Worm (Caenorhabditis elegans) whole organism, L4 larva: ENCODE data around the gene C36E6.8.

ENCODE experiments used
- D1046.2 ChIP-seq: fragments of 200-800 bp; sonication (Bioruptor generic); IDR thresholded peaks from 2 replicates; pipeline ENCODE4 v1.3.6; 2022; ENCODE audit warnings: missing genetic modification characterization, missing compliant biosample characterization
- F26F4.8 ChIP-seq: fragments of 200-800 bp; sonication (Bioruptor generic); conservative IDR thresholded peaks from 2 replicates; pipeline ENCODE4 v1.3.6; 2022; ENCODE audit warnings: missing genetic modification characterization, missing compliant biosample characterization
- F44E2.7 ChIP-seq: fragments of 200-800 bp; sonication (Bioruptor generic); IDR thresholded peaks from 2 replicates; pipeline ENCODE4 v2.1.2; 2022; ENCODE audit warnings: missing genetic modification characterization, missing compliant biosample characterization
- T20F7.1 ChIP-seq: fragments of 200-800 bp; sonication (Bioruptor generic); optimal IDR thresholded peaks from 2 replicates; lab custom pipeline; 2018; ENCODE audit warnings: mild to moderate bottlenecking, missing genetic modification characterization, missing compliant biosample characterization
- Y48G9A.11 ChIP-seq: fragments of 200-800 bp; sonication (Bioruptor generic); IDR thresholded peaks from 2 replicates; pipeline ENCODE4 v1.3.6; 2022; ENCODE audit warnings: missing genetic modification reagents, missing genetic modification characterization, missing compliant biosample characterization
- Y5F2A.4 ChIP-seq: fragments of 200-800 bp; sonication (Bioruptor generic); optimal IDR thresholded peaks from 2 replicates; lab custom pipeline; 2018; ENCODE audit warnings: mild to moderate bottlenecking, missing genetic modification characterization, missing compliant biosample characterization
- ZK337.2 ChIP-seq: fragments of 200-800 bp; sonication (Bioruptor generic); IDR thresholded peaks from 2 replicates; pipeline ENCODE4 v1.3.6; 2022; ENCODE audit warnings: missing genetic modification reagents, missing genetic modification characterization, missing compliant biosample characterization
- ZK546.5 ChIP-seq, 2 experiments: sonication (generic microtip); optimal IDR thresholded peaks; 2 replicates each; lab custom pipeline; 2017; ENCODE audit warnings: missing biosample characterization in 2 of 2, missing genetic modification characterization in 2 of 2
- aha-1 ChIP-seq: fragments of 150-350 bp; peaks from one replicate; lab custom pipeline; 2014; ENCODE audit warnings: missing biosample characterization, missing genetic modification characterization
- ama-1 ChIP-seq: fragments of 150-350 bp; optimal IDR thresholded peaks from 2 replicates; lab custom pipeline; 2014; ENCODE audit warnings: inconsistent platforms, mixed read lengths
- arid-1 ChIP-seq: fragments of 200-800 bp; sonication (Bioruptor generic); conservative IDR thresholded peaks from 2 replicates; pipeline ENCODE4 v1.3.6; 2022; ENCODE audit warnings: missing genetic modification reagents, missing genetic modification characterization, missing compliant biosample characterization
- ceh-20 ChIP-seq: fragments of 200-800 bp; sonication (Bioruptor generic); IDR thresholded peaks from 2 replicates; pipeline ENCODE4 v1.3.6; 2022; ENCODE audit warnings: missing genetic modification reagents, missing genetic modification characterization, missing compliant biosample characterization
- ceh-28 ChIP-seq: fragments of 150-350 bp; optimal IDR thresholded peaks from 2 replicates; lab custom pipeline; 2014; ENCODE audit warnings: missing biosample characterization, missing genetic modification reagents, missing genetic modification characterization
- ceh-44 ChIP-seq: fragments of 200-800 bp; sonication (Bioruptor generic); IDR thresholded peaks from 2 replicates; pipeline ENCODE4 v1.3.6; 2022; ENCODE audit warnings: missing genetic modification reagents, missing genetic modification characterization, missing compliant biosample characterization
- ctbp-1 ChIP-seq: fragments of 200-800 bp; sonication (Bioruptor generic); IDR thresholded peaks from 2 replicates; pipeline ENCODE4 v1.3.6; 2022; ENCODE audit warnings: missing genetic modification reagents, missing genetic modification characterization, missing compliant biosample characterization
- daf-12 ChIP-seq: fragments of 150-350 bp; optimal IDR thresholded peaks from 2 replicates; lab custom pipeline; 2014; ENCODE audit warnings: missing biosample characterization, missing genetic modification reagents, missing genetic modification characterization
- daf-19 ChIP-seq: fragments of 200-800 bp; sonication (Bioruptor generic); conservative IDR thresholded peaks from 2 replicates; pipeline ENCODE4 v1.3.6; 2022; ENCODE audit warnings: missing genetic modification characterization, missing compliant biosample characterization
- daf-8 ChIP-seq: fragments of 200-800 bp; sonication (Bioruptor generic); IDR thresholded peaks from 2 replicates; pipeline ENCODE4 v1.3.6; 2022; ENCODE audit warnings: missing genetic modification characterization, missing compliant biosample characterization
- dmd-6 ChIP-seq: fragments of 200-800 bp; sonication (Bioruptor generic); IDR thresholded peaks from 2 replicates; pipeline ENCODE4 v1.3.6; 2022; ENCODE audit warnings: missing genetic modification reagents, missing genetic modification characterization, missing compliant biosample characterization
- dmd-8 ChIP-seq: fragments of 200-800 bp; sonication (Bioruptor generic); IDR thresholded peaks from 2 replicates; pipeline ENCODE4 v1.3.6; 2022; ENCODE audit warnings: missing genetic modification characterization, missing compliant biosample characterization
- egl-43 ChIP-seq: fragments of 200-800 bp; sonication (Bioruptor generic); IDR thresholded peaks from 2 replicates; pipeline ENCODE4 v1.3.6; 2022; ENCODE audit warnings: missing genetic modification reagents, missing genetic modification characterization, missing compliant biosample characterization
- hif-1 ChIP-seq, 2 experiments: sonication (generic microtip); optimal IDR thresholded peaks; 2 replicates each; lab custom pipeline; 2016 to 2017; ENCODE audit warnings: missing compliant biosample characterization in 2 of 2, missing genetic modification characterization in 2 of 2, missing genetic modification reagents in 2 of 2, missing genotype in 2 of 2, mild to moderate bottlenecking in 1 of 2
- hlh-11 ChIP-seq: fragments of 200-800 bp; sonication (Bioruptor generic); optimal IDR thresholded peaks from 2 replicates; lab custom pipeline; 2018; ENCODE audit warnings: mild to moderate bottlenecking, missing genetic modification characterization, missing compliant biosample characterization
- lin-1 ChIP-seq: fragments of 200-800 bp; sonication (Bioruptor generic); IDR thresholded peaks from 2 replicates; pipeline ENCODE4 v1.3.6; 2022; ENCODE audit warnings: missing genetic modification reagents, missing genetic modification characterization, missing compliant biosample characterization
- lin-13 ChIP-seq: fragments of 150-350 bp; optimal IDR thresholded peaks from 2 replicates; lab custom pipeline; 2014; ENCODE audit warnings: missing biosample characterization, missing genetic modification reagents, missing genetic modification characterization
- lin-15B ChIP-seq: fragments of 150-350 bp; sonication (generic microtip); optimal IDR thresholded peaks from 3 replicates; lab custom pipeline; 2014; ENCODE audit warnings: missing biosample characterization, missing genetic modification characterization
- lin-39 ChIP-seq: fragments of 150-350 bp; optimal IDR thresholded peaks from 2 replicates; lab custom pipeline; 2014; ENCODE audit warnings: missing biosample characterization, missing genetic modification reagents, missing genetic modification characterization
- lsy-2 ChIP-seq, 2 experiments: fragments of 150-350 bp in 1 of 2; sonication (generic microtip) in 1 of 2; optimal IDR thresholded peaks; 2 replicates each; lab custom pipeline; 2014 to 2017; ENCODE audit warnings: missing biosample characterization in 2 of 2, missing genetic modification characterization in 2 of 2
- madf-9 ChIP-seq: fragments of 200-800 bp; sonication (Bioruptor generic); conservative IDR thresholded peaks from 2 replicates; pipeline ENCODE4 v1.3.6; 2022; ENCODE audit warnings: missing genetic modification reagents, missing genetic modification characterization, missing compliant biosample characterization
- mdl-1 ChIP-seq, 2 experiments: fragments of 150-350 bp in 1 of 2; sonication (generic microtip) in 1 of 2; optimal IDR thresholded peaks; 2 replicates each; lab custom pipeline; 2014 to 2017; ENCODE audit warnings: missing biosample characterization in 2 of 2, missing genetic modification characterization in 2 of 2
- nhr-10 ChIP-seq: fragments of 150-350 bp; optimal IDR thresholded peaks from 2 replicates; lab custom pipeline; 2014; ENCODE audit warnings: missing biosample characterization, missing genetic modification characterization
- nhr-102 ChIP-seq: sonication (generic microtip); optimal IDR thresholded peaks from 2 replicates; lab custom pipeline; 2016; ENCODE audit warnings: mild to moderate bottlenecking, missing genetic modification characterization, moderate library complexity, missing compliant biosample characterization
- nhr-11 ChIP-seq: fragments of 150-350 bp; optimal IDR thresholded peaks from 2 replicates; lab custom pipeline; 2014; ENCODE audit warnings: missing biosample characterization, missing genetic modification characterization
- nhr-28 ChIP-seq: fragments of 150-350 bp; optimal IDR thresholded peaks from 2 replicates; lab custom pipeline; 2014; ENCODE audit warnings: missing biosample characterization, missing genetic modification characterization
- nhr-41 ChIP-seq: fragments of 200-800 bp; sonication (Bioruptor generic); IDR thresholded peaks from 2 replicates; pipeline ENCODE4 v1.3.6; 2022; ENCODE audit warnings: missing genetic modification reagents, missing genetic modification characterization, missing compliant biosample characterization
- nhr-6 ChIP-seq: fragments of 150-350 bp; optimal IDR thresholded peaks from 2 replicates; lab custom pipeline; 2014; ENCODE audit warnings: missing biosample characterization, missing genetic modification characterization
- pha-4 ChIP-seq, 2 experiments: fragments of 150-350 bp in 1 of 2; fragments of 200-800 bp in 1 of 2; sonication (Bioruptor generic) in 1 of 2; IDR thresholded peaks in 1 of 2; optimal IDR thresholded peaks in 1 of 2; 2 replicates each; pipeline versions ENCODE4 v1.3.6 to Lab custom; 2014 to 2022; ENCODE audit warnings: missing genetic modification characterization in 2 of 2, missing genetic modification reagents in 2 of 2, missing biosample characterization in 1 of 2, missing compliant biosample characterization in 1 of 2
- pqm-1 ChIP-seq: sonication (generic microtip); optimal IDR thresholded peaks from 2 replicates; lab custom pipeline; 2017; ENCODE audit warnings: missing biosample characterization, missing genetic modification characterization
- rbr-2 ChIP-seq: sonication (generic microtip); optimal IDR thresholded peaks from 2 replicates; lab custom pipeline; 2016; ENCODE audit warnings: missing genotype, missing genetic modification characterization, missing compliant biosample characterization
- saeg-2 ChIP-seq: fragments of 200-800 bp; sonication (Bioruptor generic); IDR thresholded peaks from 2 replicates; pipeline ENCODE4 v1.3.6; 2022; ENCODE audit warnings: missing genetic modification reagents, missing genetic modification characterization, missing compliant biosample characterization
- set-16 ChIP-seq: fragments of 200-800 bp; sonication (Bioruptor generic); IDR thresholded peaks from 2 replicates; pipeline ENCODE4 v1.3.6; 2022; ENCODE audit warnings: missing genetic modification reagents, missing genetic modification characterization, missing compliant biosample characterization
- spr-1 ChIP-seq: sonication (generic microtip); optimal IDR thresholded peaks from 2 replicates; lab custom pipeline; 2016; ENCODE audit warnings: mild to moderate bottlenecking, missing genetic modification characterization, missing compliant biosample characterization
- spr-3 ChIP-seq: fragments of 200-800 bp; sonication (Bioruptor generic); optimal IDR thresholded peaks from 2 replicates; lab custom pipeline; 2018; ENCODE audit warnings: mild to moderate bottlenecking, missing genetic modification characterization, missing compliant biosample characterization
- unc-130 ChIP-seq: sonication (generic microtip); optimal IDR thresholded peaks from 2 replicates; lab custom pipeline; 2016; ENCODE audit warnings: missing genetic modification reagents, missing genetic modification characterization, missing compliant biosample characterization
- zfp-3 ChIP-seq: fragments of 200-800 bp; sonication (Bioruptor generic); conservative IDR thresholded peaks from 2 replicates; pipeline ENCODE4 v1.3.6; 2022; ENCODE audit warnings: missing genetic modification reagents, missing genetic modification characterization, missing compliant biosample characterization
- zip-11 ChIP-seq: fragments of 200-800 bp; sonication (Bioruptor generic); IDR thresholded peaks from 2 replicates; pipeline ENCODE4 v1.3.6; 2022; ENCODE audit warnings: missing genetic modification characterization, missing compliant biosample characterization
- zip-2 ChIP-seq: fragments of 150-350 bp; optimal IDR thresholded peaks from 2 replicates; lab custom pipeline; 2014; ENCODE audit warnings: missing biosample characterization, missing genetic modification characterization
- ztf-11 ChIP-seq: fragments of 150-350 bp; optimal IDR thresholded peaks from 2 replicates; lab custom pipeline; 2014; ENCODE audit warnings: missing biosample characterization, missing genetic modification characterization
- ztf-7 ChIP-seq: fragments of 150-350 bp; optimal IDR thresholded peaks from 2 replicates; lab custom pipeline; 2014; ENCODE audit warnings: missing biosample characterization, missing genetic modification characterization

C36E6.8 gene

ce11 chrX:17479694-17480574 is 41.4 kb downstream of the C36E6.8 start:
- TF ChIP-seq ztf-11 (tag; lab: Kevin White, UChicago): no peak
- no peak; the same call in 1 of the 2 replicates for TF ChIP-seq daf-19 (GFP tag; lab: Robert Waterston, UW)
- peak; percentile 80 to 90 for TF ChIP-seq mdl-1 (tag; optimal IDR thresholded peaks at IDR 0.05; lab: Kevin White, UChicago)
- peak; percentile 92 for TF ChIP-seq egl-43 (GFP tag; lab: Robert Waterston, UW)
- TF ChIP-seq pqm-1 (tag; lab: Kevin White, UChicago): peak; percentile 4
- TF ChIP-seq zip-11: no peak
- peak; percentile 63 for TF ChIP-seq nhr-28 (tag; lab: Kevin White, UChicago)
- peak; percentile 9; the same call in 1 of the 2 replicates for TF ChIP-seq lin-1
- peak; percentile 86 for TF ChIP-seq spr-1 (tag; lab: Kevin White, UChicago)
- TF ChIP-seq ctbp-1 (GFP tag; lab: Robert Waterston, UW): peak; percentile 92
- TF ChIP-seq nhr-41 (GFP tag; lab: Robert Waterston, UW): no peak; the same call in 1 of the 2 replicates
- TF ChIP-seq dmd-8 (GFP tag; lab: Robert Waterston, UW): no peak
- no peak for TF ChIP-seq Y48G9A.11
- no peak; the same call in 1 of the 2 replicates for TF ChIP-seq madf-9 (GFP tag; lab: Robert Waterston, UW)
- TF ChIP-seq ztf-7 (tag; lab: Kevin White, UChicago): peak; percentile 58
- TF ChIP-seq ceh-20 (GFP tag; lab: Robert Waterston, UW): peak; percentile 79
- TF ChIP-seq ZK337.2 (GFP tag; lab: Robert Waterston, UW): no peak; the same call in 1 of the 2 replicates
- 0 out of 2 replicates have a peak, but pooled peaks have one; percentile 59 for TF ChIP-seq D1046.2
- TF ChIP-seq Y5F2A.4 (GFP tag; lab: Kevin White, UChicago): no peak
- TF ChIP-seq zfp-3 (GFP tag; lab: Robert Waterston, UW): no peak
- TF ChIP-seq set-16 (GFP tag; lab: Robert Waterston, UW): peak; percentile 95
- TF ChIP-seq spr-3 (GFP tag; lab: Kevin White, UChicago): peak; percentile 29
- peak; percentile 52; the same call in 1 of the 2 replicates for TF ChIP-seq saeg-2 (GFP tag; lab: Robert Waterston, UW)
- TF ChIP-seq daf-8 (GFP tag; lab: Robert Waterston, UW): no peak
- TF ChIP-seq pha-4 (GFP tag; IDR thresholded peaks at IDR 0.05; lab: Robert Waterston, UW): peak; percentile 60; the same call in 1 of the 2 replicates
- TF ChIP-seq pha-4 (tag; optimal IDR thresholded peaks at IDR 0.05; lab: Kevin White, UChicago): peak; percentile 80
- TF ChIP-seq daf-12 (tag; lab: Kevin White, UChicago): no peak
- TF ChIP-seq hif-1 (tag; optimal IDR thresholded peaks at IDR 0.05; lab: Kevin White, UChicago): peak; percentile 66 to 82
- no peak for TF ChIP-seq F44E2.7 (GFP tag; lab: Robert Waterston, UW)
- peak; percentile 99 for TF ChIP-seq aha-1 (tag; lab: Kevin White, UChicago)
- TF ChIP-seq T20F7.1: peak; percentile 62
- TF ChIP-seq ama-1 (lab: Kevin White, UChicago): peak; percentile 58
- TF ChIP-seq lsy-2 (tag; optimal IDR thresholded peaks at IDR 0.05; lab: Kevin White, UChicago): peak; percentile 67 to 82
- no peak for TF ChIP-seq unc-130 (GFP tag; lab: Kevin White, UChicago)
- peak; percentile 74 for TF ChIP-seq nhr-102
- TF ChIP-seq lin-13 (GFP tag; lab: Kevin White, UChicago): no peak
- TF ChIP-seq ceh-28 (tag; lab: Kevin White, UChicago): peak; percentile 66
- no peak for TF ChIP-seq lin-39 (tag; lab: Kevin White, UChicago)
- no peak for TF ChIP-seq ceh-44
- TF ChIP-seq arid-1 (GFP tag; lab: Robert Waterston, UW): 0 out of 2 replicates have a peak, but pooled peaks have one; percentile 10
- TF ChIP-seq nhr-6 (tag; lab: Kevin White, UChicago): peak; percentile 7
- no peak for TF ChIP-seq F26F4.8
- peak; percentile 99 for TF ChIP-seq hlh-11 (tag; lab: Kevin White, UChicago)
- no peak for TF ChIP-seq lin-15B (tag; lab: Kevin White, UChicago)
- peak; percentile 90 for TF ChIP-seq dmd-6 (GFP tag; lab: Robert Waterston, UW)
- no peak for TF ChIP-seq ZK546.5 (tag; optimal IDR thresholded peaks at IDR 0.05; lab: Kevin White, UChicago)
- TF ChIP-seq nhr-11 (tag; lab: Kevin White, UChicago): peak; percentile 74
- TF ChIP-seq rbr-2 (tag; lab: Kevin White, UChicago): peak; percentile 93
- TF ChIP-seq zip-2 (tag; lab: Kevin White, UChicago): peak; percentile 60
- TF ChIP-seq nhr-10 (tag; lab: Kevin White, UChicago): peak; percentile 27
